Fruit fly (Drosophila melanogaster) whole organism, wandering third instar larva: ENCODE results near the gene Bgb.
A peak's percentile ranks its signal among the peaks of the same experiment; 100 is the strongest.

ENCODE experiments used
- Abd-B ChIP-seq: fragments of >200 bp; optimal IDR thresholded peaks from 2 replicates; lab custom pipeline; 2017; ENCODE audit warnings: missing biosample characterization, missing genetic modification characterization
- CG32264 ChIP-seq: fragments of 200-800 bp; sonication (Bioruptor generic); optimal IDR thresholded peaks from 2 replicates; lab custom pipeline; 2016; ENCODE audit warnings: missing biosample characterization, missing genetic modification characterization
- CG9705 ChIP-seq: fragments of 200-800 bp; sonication (Bioruptor generic); optimal IDR thresholded peaks from 2 replicates; lab custom pipeline; 2018; ENCODE audit warnings: missing biosample characterization, mild to moderate bottlenecking, missing genetic modification characterization
- CrebA ChIP-seq: fragments of 200-800 bp; sonication (Bioruptor generic); optimal IDR thresholded peaks from 2 replicates; lab custom pipeline; 2016; ENCODE audit warnings: missing biosample characterization, mild to moderate bottlenecking, missing genetic modification characterization, borderline replicate concordance
- Dfd ChIP-seq: fragments of >200 bp; optimal IDR thresholded peaks from 2 replicates; lab custom pipeline; 2017; ENCODE audit warnings: missing biosample characterization, missing genetic modification characterization
- Dif ChIP-seq: fragments of 200-275, 200-300 bp; sonication (Bioruptor generic); optimal IDR thresholded peaks from 2 replicates; lab custom pipeline; 2018; ENCODE audit warnings: missing biosample characterization, missing genetic modification characterization; ENCODE audit not compliant: partially characterized antibody
- GATAd ChIP-seq: sonication (Bioruptor generic); optimal IDR thresholded peaks from 2 replicates; lab custom pipeline; 2016; ENCODE audit warnings: missing biosample characterization, missing genetic modification characterization
- HLH106 ChIP-seq: fragments of 200-800 bp; optimal IDR thresholded peaks from 3 replicates; lab custom pipeline; 2019; ENCODE audit warnings: missing biosample characterization, mild to moderate bottlenecking, missing genetic modification characterization, moderate library complexity
- Hnf4 ChIP-seq: fragments of 200-800 bp; sonication (Bioruptor generic); optimal IDR thresholded peaks from 2 replicates; lab custom pipeline; 2016; ENCODE audit warnings: missing biosample characterization, mild to moderate bottlenecking, missing genetic modification characterization
- Hr78 ChIP-seq: fragments of >200 bp; optimal IDR thresholded peaks from 2 replicates; lab custom pipeline; 2017; ENCODE audit warnings: missing biosample characterization, missing genetic modification characterization
- Hr83 ChIP-seq: fragments of 200-300 bp; sonication (Bioruptor generic); optimal IDR thresholded peaks from 2 replicates; lab custom pipeline; 2016; ENCODE audit warnings: missing biosample characterization, mild to moderate bottlenecking, missing genetic modification characterization, moderate library complexity; ENCODE audit not compliant: poor library complexity, severe bottlenecking
- Jra ChIP-seq: sonication (Bioruptor generic); optimal IDR thresholded peaks from 2 replicates; lab custom pipeline; 2016; ENCODE audit warnings: missing biosample characterization, missing genetic modification characterization
- Mio ChIP-seq: sonication (Bioruptor generic); optimal IDR thresholded peaks from 2 replicates; lab custom pipeline; 2016; ENCODE audit warnings: missing biosample characterization, missing genetic modification characterization
- Myc ChIP-seq: fragments of >200 bp; optimal IDR thresholded peaks from 2 replicates; lab custom pipeline; 2017
- N ChIP-seq: fragments of >200 bp; optimal IDR thresholded peaks from 2 replicates; lab custom pipeline; 2018; ENCODE audit warnings: missing biosample characterization, missing external identifiers, missing genetic modification characterization
- OdsH ChIP-seq: fragments of 200-800 bp; sonication (Bioruptor generic); optimal IDR thresholded peaks from 2 replicates; lab custom pipeline; 2016; ENCODE audit warnings: missing biosample characterization, mild to moderate bottlenecking, missing genetic modification characterization
- Rel ChIP-seq, 2 experiments: fragments of 200-800 bp; sonication (Bioruptor generic) in 1 of 2; optimal IDR thresholded peaks; 2 replicates in 1 of 2; 3 replicates in 1 of 2; lab custom pipeline; 2016 to 2019; ENCODE audit warnings: mild to moderate bottlenecking in 2 of 2, missing biosample characterization in 2 of 2, missing genetic modification characterization in 2 of 2, moderate library complexity in 1 of 2
- Sp1 ChIP-seq: fragments of 200-800 bp; sonication (Bioruptor generic); optimal IDR thresholded peaks from 3 replicates; lab custom pipeline; 2019; ENCODE audit warnings: missing biosample characterization, mild to moderate bottlenecking, missing genetic modification characterization, moderate library complexity
- Vsx2 ChIP-seq: fragments of 200-300, 225-300 bp; sonication (Bioruptor generic); optimal IDR thresholded peaks from 2 replicates; lab custom pipeline; 2018; ENCODE audit warnings: missing biosample characterization, missing genetic modification characterization; ENCODE audit not compliant: partially characterized antibody
- br ChIP-seq: fragments of 200-800 bp; sonication (Bioruptor generic); optimal IDR thresholded peaks from 2 replicates; lab custom pipeline; 2016; ENCODE audit warnings: missing biosample characterization, missing genetic modification characterization
- brk ChIP-seq: fragments of 200-800 bp; sonication (Bioruptor generic); optimal IDR thresholded peaks from 2 replicates; lab custom pipeline; 2016; ENCODE audit warnings: missing biosample characterization, mild to moderate bottlenecking, missing genetic modification characterization
- dl ChIP-seq, 2 experiments: fragments of 175-275, 200-275 bp in 1 of 2; fragments of 200-275 bp in 1 of 2; sonication (Bioruptor generic); optimal IDR thresholded peaks; lab custom pipeline; 2018; ENCODE audit warnings: mild to moderate bottlenecking in 2 of 2, missing biosample characterization in 2 of 2, missing genetic modification characterization in 2 of 2, moderate library complexity in 2 of 2; ENCODE audit not compliant: partially characterized antibody in 2 of 2, insufficient read depth in 1 of 2
- dmrt93B ChIP-seq: fragments of 200-800 bp; sonication (Bioruptor generic); optimal IDR thresholded peaks from 2 replicates; lab custom pipeline; 2018; ENCODE audit warnings: missing biosample characterization, mild to moderate bottlenecking, missing genetic modification characterization
- dsf ChIP-seq: sonication (Bioruptor generic); optimal IDR thresholded peaks from 2 replicates; lab custom pipeline; 2016; ENCODE audit warnings: missing biosample characterization, missing genetic modification characterization, borderline replicate concordance
- ey ChIP-seq: fragments of 200-800 bp; sonication (Bioruptor generic); optimal IDR thresholded peaks from 2 replicates; lab custom pipeline; 2016; ENCODE audit warnings: missing biosample characterization, missing genetic modification characterization
- foxo ChIP-seq, 2 experiments: fragments of 200-800 bp; sonication (Bioruptor generic); optimal IDR thresholded peaks; 2 replicates in 1 of 2; 3 replicates in 1 of 2; lab custom pipeline; 2016 to 2017; ENCODE audit warnings: missing biosample characterization in 2 of 2, missing genetic modification characterization in 2 of 2
- fru ChIP-seq: fragments of 200-800 bp; sonication (Bioruptor generic); optimal IDR thresholded peaks from 3 replicates; lab custom pipeline; 2016; ENCODE audit warnings: missing biosample characterization, mild to moderate bottlenecking, missing genetic modification characterization
- h ChIP-seq: fragments of 200-800 bp; sonication (Bioruptor generic); optimal IDR thresholded peaks from 3 replicates; lab custom pipeline; 2016; ENCODE audit warnings: missing biosample characterization, mild to moderate bottlenecking, missing genetic modification characterization
- jim ChIP-seq: fragments of 175-275, 200-325 bp; sonication (Bioruptor generic); optimal IDR thresholded peaks from 2 replicates; lab custom pipeline; 2016; ENCODE audit warnings: missing biosample characterization, mild to moderate bottlenecking, missing genetic modification characterization
- lola ChIP-seq: fragments of >200 bp; optimal IDR thresholded peaks from 2 replicates; lab custom pipeline; 2017; ENCODE audit warnings: missing biosample characterization, missing genetic modification characterization
- pan ChIP-seq: fragments of >200 bp; optimal IDR thresholded peaks from 2 replicates; lab custom pipeline; 2017
- psq ChIP-seq: fragments of 200-800 bp; sonication (Bioruptor generic); optimal IDR thresholded peaks from 3 replicates; lab custom pipeline; 2017; ENCODE audit warnings: missing biosample characterization, mild to moderate bottlenecking, missing genetic modification characterization, moderate library complexity
- rgr ChIP-seq: fragments of 200-800 bp; sonication (Bioruptor generic); optimal IDR thresholded peaks from 3 replicates; lab custom pipeline; 2016; ENCODE audit warnings: missing biosample characterization, mild to moderate bottlenecking, missing genetic modification characterization
- sage ChIP-seq: fragments of 200-800 bp; sonication (Bioruptor generic); optimal IDR thresholded peaks from 2 replicates; lab custom pipeline; 2016; ENCODE audit warnings: missing biosample characterization, mild to moderate bottlenecking, missing genetic modification characterization
- sv ChIP-seq: fragments of 200-800 bp; sonication (Bioruptor generic); optimal IDR thresholded peaks from 3 replicates; lab custom pipeline; 2016; ENCODE audit warnings: missing biosample characterization, missing genetic modification characterization
- tai ChIP-seq: sonication (Bioruptor generic); optimal IDR thresholded peaks from 2 replicates; lab custom pipeline; 2016; ENCODE audit warnings: missing biosample characterization, missing genetic modification characterization
- usp ChIP-seq: fragments of >200 bp; optimal IDR thresholded peaks from 2 replicates; lab custom pipeline; 2017; ENCODE audit warnings: missing biosample characterization, missing genetic modification characterization
- woc ChIP-seq: sonication (Bioruptor generic); optimal IDR thresholded peaks from 2 replicates; lab custom pipeline; 2016; ENCODE audit warnings: missing biosample characterization, mild to moderate bottlenecking, missing genetic modification characterization

The Bgb gene

dm6 chr3L:1628176-1628866 is 11.2 kb upstream of the Bgb start, which contains the start of gene CG13928:
CG13928 (minus strand) TSS chr3L:1628377.
- TF ChIP-seq N (GFP tag; lab: Kevin White, UChicago) = no peak
- TF ChIP-seq Hnf4 (GFP tag; lab: Kevin White, UChicago) = no peak
- TF ChIP-seq Vsx2 = peak; percentile 58
- TF ChIP-seq h (GFP tag; lab: Kevin White, UChicago) = no peak
- TF ChIP-seq Mio (GFP tag; lab: Kevin White, UChicago) = no peak
- TF ChIP-seq GATAd (GFP tag; lab: Kevin White, UChicago) = no peak
- no peak for TF ChIP-seq psq (GFP tag; lab: Kevin White, UChicago)
- TF ChIP-seq tai (GFP tag; lab: Kevin White, UChicago) = no peak
- TF ChIP-seq Dif (GFP tag; lab: Kevin White, UChicago) = peak; percentile 16

DNA sequence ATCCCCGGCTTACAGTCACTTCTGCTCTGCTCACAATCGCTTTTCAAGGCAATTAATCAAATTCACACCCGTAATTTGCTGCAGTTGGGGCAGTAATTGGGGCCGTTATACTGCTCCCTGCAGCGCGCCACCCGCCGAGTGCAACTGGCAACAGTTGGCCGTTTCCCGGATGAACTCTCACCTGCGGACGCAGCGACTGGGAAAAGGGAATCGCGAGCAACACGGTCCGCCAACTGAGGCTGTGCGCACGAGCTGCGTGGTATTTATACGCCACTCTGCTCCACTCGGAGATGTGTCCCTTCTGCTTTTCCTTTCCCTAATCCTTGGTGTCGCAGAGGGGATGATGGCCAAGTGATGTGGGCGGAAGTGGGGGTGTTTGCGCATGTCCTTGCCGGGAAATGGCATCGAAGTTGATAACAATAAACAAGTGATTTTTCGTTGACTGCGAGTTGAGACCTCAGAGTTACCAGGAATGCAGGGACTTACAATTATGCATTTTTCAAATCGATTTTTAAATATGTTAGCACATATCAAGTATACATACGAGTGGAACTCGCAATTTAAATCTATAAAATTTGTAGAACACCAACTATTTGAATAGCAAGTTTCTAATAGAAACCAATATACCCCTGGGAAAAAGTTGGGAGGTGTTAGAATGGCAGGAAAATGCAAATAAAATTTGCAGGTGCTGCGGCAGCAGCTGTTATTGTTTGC is 10.3 kb upstream of the Bgb start, which contains the start of gene GC:
TSS of gene GC (minus strand) at position 238 of the 714 bp plus-strand sequence.
- no peak for TF ChIP-seq CG9705
- TF ChIP-seq br (GFP tag; lab: Kevin White, UChicago) = no peak
- no peak for TF ChIP-seq usp
- peak; percentile 29 for TF ChIP-seq Dif (GFP tag; lab: Kevin White, UChicago)
- no peak for TF ChIP-seq fru
- no peak for TF ChIP-seq Hr78 (GFP tag; lab: Kevin White, UChicago)
- TF ChIP-seq woc (GFP tag; lab: Kevin White, UChicago) = no peak
- TF ChIP-seq Abd-B (GFP tag; lab: Kevin White, UChicago) = no peak
- TF ChIP-seq HLH106 (tag; lab: Kevin White, UChicago) = no peak
- TF ChIP-seq ey (GFP tag; lab: Kevin White, UChicago) = peak; percentile 43
- TF ChIP-seq Hnf4 (GFP tag; lab: Kevin White, UChicago) = no peak
- TF ChIP-seq rgr (GFP tag; lab: Kevin White, UChicago) = peak; percentile 9
- TF ChIP-seq Sp1 (GFP tag; lab: Kevin White, UChicago) = no peak
- TF ChIP-seq dsf (GFP tag; lab: Kevin White, UChicago) = no peak
- no peak for TF ChIP-seq pan (lab: Kevin White, UChicago)
- TF ChIP-seq Dfd (GFP tag; lab: Kevin White, UChicago) = no peak
- no peak for TF ChIP-seq jim (GFP tag; lab: Kevin White, UChicago)
- TF ChIP-seq psq (GFP tag; lab: Kevin White, UChicago) = no peak
- TF ChIP-seq Myc (lab: Kevin White, UChicago) = no peak
- no peak for TF ChIP-seq Hr83 (GFP tag; lab: Kevin White, UChicago)
- TF ChIP-seq h (GFP tag; lab: Kevin White, UChicago) = no peak
- TF ChIP-seq sage (GFP tag; lab: Kevin White, UChicago) = no peak
- TF ChIP-seq Mio (GFP tag; lab: Kevin White, UChicago) = no peak
- no peak for TF ChIP-seq dmrt93B (GFP tag; lab: Kevin White, UChicago)
- TF ChIP-seq OdsH (GFP tag; lab: Kevin White, UChicago) = peak; percentile 6
- no peak for TF ChIP-seq dl (GFP tag; optimal IDR thresholded peaks at IDR 0.05; lab: Kevin White, UChicago; ENCODE audit: insufficient read depth in 1 of 2, partially characterized antibody in 2 of 2)
- TF ChIP-seq tai (GFP tag; lab: Kevin White, UChicago) = no peak
- no peak for TF ChIP-seq Jra
- TF ChIP-seq CrebA (GFP tag; lab: Kevin White, UChicago) = no peak
- TF ChIP-seq N (GFP tag; lab: Kevin White, UChicago) = no peak
- TF ChIP-seq lola = no peak
- TF ChIP-seq sv (GFP tag; lab: Kevin White, UChicago) = no peak
- TF ChIP-seq brk (GFP tag; lab: Kevin White, UChicago) = no peak
- TF ChIP-seq CG32264 (GFP tag; lab: Kevin White, UChicago) = no peak
- no peak for TF ChIP-seq GATAd (GFP tag; lab: Kevin White, UChicago)
- peak in 1 of 2 experiments; percentile 17 for TF ChIP-seq foxo (GFP tag; optimal IDR thresholded peaks at IDR 0.05; lab: Kevin White, UChicago)
- peak; percentile 41 for TF ChIP-seq Vsx2
- TF ChIP-seq Rel (GFP tag; optimal IDR thresholded peaks at IDR 0.05; lab: Kevin White, UChicago) = no peak
- no peak for TF ChIP-seq Rel (tag; optimal IDR thresholded peaks at IDR 0.05; lab: Kevin White, UChicago)
- TF ChIP-seq, all 38 proteins: peak for 6
